Fruit fly (Drosophila melanogaster): ENCODE results near the gene Sry-beta.

DNA sequence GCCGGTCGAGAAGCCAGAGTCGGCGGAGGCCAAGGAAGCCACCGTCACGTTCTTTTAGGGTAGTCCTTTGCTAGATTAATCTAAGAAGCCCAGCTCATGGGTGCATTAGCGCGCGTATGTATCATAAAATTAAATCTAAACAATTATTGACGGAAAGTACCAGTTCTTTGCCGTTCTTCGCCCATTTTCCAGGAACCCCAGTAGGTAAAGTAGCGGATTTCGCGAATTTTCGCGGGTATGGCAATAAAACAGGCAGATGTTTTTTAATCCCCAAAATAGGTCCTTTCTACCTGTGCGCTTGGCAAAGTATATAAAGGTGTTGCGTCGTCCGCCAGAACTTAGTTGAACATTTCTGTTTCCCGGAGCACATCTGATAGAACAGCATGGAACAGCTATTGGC lies 1.4 kb downstream of the Sry-beta start:
- TF ChIP-seq CG12768 (GFP tag; optimal IDR thresholded peaks at IDR 0.05) (no peak), CG5204 (GFP tag; optimal IDR thresholded peaks at IDR 0.05) (no peak), kay (GFP tag; ENCODE audit: borderline replicate concordance) (no peak), Hr96 (GFP tag; optimal IDR thresholded peaks at IDR 0.05) (no peak), pad (GFP tag; optimal IDR thresholded peaks at IDR 0.05) (no peak), CG7045 (GFP tag; optimal IDR thresholded peaks at IDR 0.05) (no peak), tj (GFP tag; optimal IDR thresholded peaks at IDR 0.05) (no peak), Crg-1 (GFP tag; optimal IDR thresholded peaks at IDR 0.05) (no peak), CG7101 (tag; optimal IDR thresholded peaks at IDR 0.05) (no peak), toe (GFP tag; optimal IDR thresholded peaks at IDR 0.05) (no peak), CG1620 (GFP tag; optimal IDR thresholded peaks at IDR 0.05) (no peak), CG33017 (tag; optimal IDR thresholded peaks at IDR 0.05) (no peak)
